Fruit fly (Drosophila melanogaster) whole organism, prepupa: ENCODE measurements around the gene CG15382.

Source experiments
- Blimp-1 ChIP-seq: fragments of 200-800 bp; sonication (Bioruptor generic); optimal IDR thresholded peaks from 3 replicates; lab custom pipeline; 2017; ENCODE audit warnings: missing biosample characterization, missing genetic modification characterization, mild to moderate bottlenecking, moderate library complexity, missing genetic modification reagents
- CG10631 ChIP-seq: fragments of 200-800 bp; sonication (Bioruptor generic); optimal IDR thresholded peaks from 2 replicates; lab custom pipeline; 2016; ENCODE audit warnings: missing biosample characterization, missing genetic modification characterization
- CG11294 ChIP-seq: fragments of 200-800 bp; sonication (Bioruptor generic); IDR thresholded peaks from 2 replicates; pipeline ENCODE4 v1.3.6; 2022; ENCODE audit warnings: missing biosample characterization, missing genetic modification characterization
- CG15336 ChIP-seq: fragments of 200-800 bp; sonication (Bioruptor generic); IDR thresholded peaks from 2 replicates; pipeline ENCODE4 v1.3.6; 2022; ENCODE audit warnings: missing biosample characterization, missing genetic modification characterization
- CG16779 ChIP-seq: fragments of 200-800 bp; sonication (Bioruptor generic); optimal IDR thresholded peaks from 3 replicates; lab custom pipeline; 2017; ENCODE audit warnings: missing biosample characterization, mild to moderate bottlenecking, missing genetic modification characterization
- CG3032 ChIP-seq: fragments of 200-800 bp; optimal IDR thresholded peaks from 2 replicates; lab custom pipeline; 2019; ENCODE audit warnings: missing biosample characterization, mild to moderate bottlenecking, missing genetic modification characterization, moderate library complexity
- CG34406 ChIP-seq: fragments of 200-800 bp; sonication (Bioruptor generic); optimal IDR thresholded peaks from 3 replicates; lab custom pipeline; 2016; ENCODE audit warnings: missing biosample characterization, missing genetic modification characterization
- CG3919 ChIP-seq: fragments of 200-800 bp; sonication (Bioruptor generic); optimal IDR thresholded peaks from 3 replicates; lab custom pipeline; 2016; ENCODE audit warnings: missing biosample characterization, missing genetic modification characterization
- CG6163 ChIP-seq: fragments of 200-800 bp; sonication (Bioruptor generic); IDR thresholded peaks from 3 replicates; pipeline ENCODE4 v1.3.6; 2022; ENCODE audit warnings: missing biosample characterization, missing genetic modification characterization
- CG6276 ChIP-seq: fragments of 200-800 bp; sonication (Bioruptor generic); optimal IDR thresholded peaks from 2 replicates; lab custom pipeline; 2017; ENCODE audit warnings: missing biosample characterization, mild to moderate bottlenecking, missing genetic modification characterization
- CG6792 ChIP-seq: fragments of 200-800 bp; sonication (Bioruptor generic); optimal IDR thresholded peaks from 3 replicates; lab custom pipeline; 2016; ENCODE audit warnings: missing biosample characterization, missing genetic modification characterization
- CG6854 ChIP-seq: fragments of 200-800 bp; sonication (Bioruptor generic); optimal IDR thresholded peaks from 2 replicates; lab custom pipeline; 2017; ENCODE audit warnings: missing biosample characterization, mild to moderate bottlenecking, missing genetic modification characterization
- CG7368 ChIP-seq: fragments of 200-800 bp; sonication (Bioruptor generic); optimal IDR thresholded peaks from 3 replicates; lab custom pipeline; 2016; ENCODE audit warnings: missing biosample characterization, missing genetic modification characterization
- CG8119 ChIP-seq: fragments of 200-800 bp; sonication (Bioruptor generic); IDR thresholded peaks from 3 replicates; pipeline ENCODE4 v1.3.6; 2022; ENCODE audit warnings: missing biosample characterization, missing genetic modification characterization
- CG8319 ChIP-seq: fragments of 200-800 bp; sonication (Bioruptor generic); optimal IDR thresholded peaks from 3 replicates; lab custom pipeline; 2016; ENCODE audit warnings: missing biosample characterization, missing genetic modification characterization
- CG8632 ChIP-seq: fragments of 200-800 bp; sonication (Bioruptor generic); optimal IDR thresholded peaks from 3 replicates; lab custom pipeline; 2016; ENCODE audit warnings: missing biosample characterization, missing genetic modification characterization
- CG9139 ChIP-seq: fragments of 200-800 bp; sonication (Bioruptor generic); optimal IDR thresholded peaks from 3 replicates; lab custom pipeline; 2017; ENCODE audit warnings: missing biosample characterization, mild to moderate bottlenecking, missing genetic modification characterization
- Eip75B ChIP-seq: fragments of 200-800 bp; sonication (Bioruptor generic); optimal IDR thresholded peaks from 3 replicates; lab custom pipeline; 2016; ENCODE audit warnings: missing biosample characterization, missing genetic modification characterization
- Eip78C ChIP-seq: fragments of 200-800 bp; sonication (Bioruptor generic); peaks from one replicate; lab custom pipeline; 2016; ENCODE audit warnings: missing biosample characterization, missing genetic modification characterization
- Eip93F ChIP-seq: fragments of 200-800 bp; sonication (Bioruptor generic); optimal IDR thresholded peaks from 2 replicates; lab custom pipeline; 2016; ENCODE audit warnings: missing biosample characterization, mild to moderate bottlenecking, missing genetic modification characterization
- Ets21C ChIP-seq: fragments of 200-800 bp; sonication (Bioruptor generic); optimal IDR thresholded peaks from 3 replicates; lab custom pipeline; 2016; ENCODE audit warnings: missing biosample characterization, missing genetic modification characterization
- Ets96B ChIP-seq: fragments of 200-800 bp; optimal IDR thresholded peaks from 2 replicates; lab custom pipeline; 2019; ENCODE audit warnings: missing biosample characterization, mild to moderate bottlenecking, missing genetic modification characterization, moderate library complexity
- Gug ChIP-seq: fragments of 200-800 bp; sonication (Bioruptor generic); IDR thresholded peaks from 2 replicates; pipeline ENCODE4 v1.3.6; 2022; ENCODE audit warnings: missing biosample characterization, missing genetic modification characterization
- Hr38 ChIP-seq: sonication (Bioruptor generic); optimal IDR thresholded peaks from 2 replicates; lab custom pipeline; 2016; ENCODE audit warnings: missing biosample characterization, missing genetic modification characterization
- Hr4 ChIP-seq: fragments of 200-800 bp; sonication (Bioruptor generic); optimal IDR thresholded peaks from 3 replicates; lab custom pipeline; 2016; ENCODE audit warnings: missing biosample characterization, missing genetic modification characterization
- Lpt ChIP-seq: fragments of 200-800 bp; sonication (Bioruptor generic); optimal IDR thresholded peaks from 3 replicates; lab custom pipeline; 2016; ENCODE audit warnings: missing biosample characterization, missing genetic modification characterization
- Smox ChIP-seq: fragments of 200-800 bp; sonication (Bioruptor generic); optimal IDR thresholded peaks from 3 replicates; lab custom pipeline; 2016; ENCODE audit warnings: missing biosample characterization, missing genetic modification characterization
- Sox102F ChIP-seq: fragments of 200-800 bp; sonication (Bioruptor generic); optimal IDR thresholded peaks from 2 replicates; lab custom pipeline; 2016; ENCODE audit warnings: missing biosample characterization, mild to moderate bottlenecking, missing genetic modification characterization
- Sox14 ChIP-seq: fragments of 200-800 bp; sonication (Bioruptor generic); optimal IDR thresholded peaks from 3 replicates; lab custom pipeline; 2016; ENCODE audit warnings: missing biosample characterization, missing genetic modification characterization
- Sox15 ChIP-seq: fragments of 200-800 bp; sonication (Bioruptor generic); optimal IDR thresholded peaks from 3 replicates; lab custom pipeline; 2016; ENCODE audit warnings: missing biosample characterization, missing genetic modification characterization
- achi ChIP-seq: fragments of 200-800 bp; sonication (Bioruptor generic); optimal IDR thresholded peaks from 3 replicates; lab custom pipeline; 2016; ENCODE audit warnings: missing biosample characterization, missing genetic modification characterization
- dac ChIP-seq: fragments of 200-800 bp; sonication (Bioruptor generic); optimal IDR thresholded peaks from 2 replicates; lab custom pipeline; 2017; ENCODE audit warnings: missing biosample characterization, mild to moderate bottlenecking, missing genetic modification characterization
- dsx ChIP-seq: fragments of 200-800 bp; optimal IDR thresholded peaks from 3 replicates; lab custom pipeline; 2019; ENCODE audit warnings: missing biosample characterization, mild to moderate bottlenecking, missing genetic modification characterization, moderate library complexity; ENCODE audit not compliant: poor library complexity, severe bottlenecking
- eg ChIP-seq: fragments of 200-800 bp; sonication (Bioruptor generic); IDR thresholded peaks from 3 replicates; pipeline ENCODE4 v1.3.6; 2022; ENCODE audit warnings: missing biosample characterization, missing genetic modification characterization
- esn ChIP-seq: fragments of 200-800 bp; sonication (Bioruptor generic); optimal IDR thresholded peaks from 2 replicates; lab custom pipeline; 2016; ENCODE audit warnings: missing biosample characterization, mild to moderate bottlenecking, missing genetic modification characterization, moderate library complexity
- fd59A ChIP-seq: fragments of 200-800 bp; sonication (Bioruptor generic); optimal IDR thresholded peaks from 2 replicates; lab custom pipeline; 2017; ENCODE audit warnings: missing biosample characterization, mild to moderate bottlenecking, missing genetic modification characterization, missing genetic modification reagents
- fd85E ChIP-seq: fragments of 200-800 bp; sonication (Bioruptor generic); optimal IDR thresholded peaks from 3 replicates; lab custom pipeline; 2016; ENCODE audit warnings: missing biosample characterization, missing genetic modification characterization
- fkh ChIP-seq: fragments of 200-800 bp; sonication (Bioruptor generic); optimal IDR thresholded peaks from 3 replicates; lab custom pipeline; 2017; ENCODE audit warnings: missing biosample characterization, mild to moderate bottlenecking, missing genetic modification characterization, moderate library complexity
- lz ChIP-seq: fragments of 200-800 bp; sonication (Bioruptor generic); optimal IDR thresholded peaks from 3 replicates; lab custom pipeline; 2016; ENCODE audit warnings: missing biosample characterization, missing genetic modification characterization
- net ChIP-seq: fragments of 200-800 bp; sonication (Bioruptor generic); optimal IDR thresholded peaks from 3 replicates; lab custom pipeline; 2016; ENCODE audit warnings: missing biosample characterization, missing genetic modification characterization
- salr ChIP-seq, 2 experiments: fragments of 200-800 bp; sonication (Bioruptor generic); optimal IDR thresholded peaks; 3 replicates each; lab custom pipeline; 2016 to 2018; ENCODE audit warnings: missing biosample characterization in 2 of 2, missing genetic modification characterization in 2 of 2, mild to moderate bottlenecking in 1 of 2
- spab ChIP-seq: fragments of 200-800 bp; sonication (Bioruptor generic); optimal IDR thresholded peaks from 2 replicates; lab custom pipeline; 2017; ENCODE audit warnings: missing biosample characterization, mild to moderate bottlenecking, missing genetic modification characterization, missing genetic modification reagents
- ss ChIP-seq, 2 experiments: fragments of 200-800 bp; sonication (Bioruptor generic); optimal IDR thresholded peaks; 2 replicates in 1 of 2; 3 replicates in 1 of 2; lab custom pipeline; 2017 to 2018; ENCODE audit warnings: mild to moderate bottlenecking in 2 of 2, missing biosample characterization in 2 of 2, missing genetic modification characterization in 2 of 2, moderate library complexity in 1 of 2
- svp ChIP-seq: fragments of 200-800 bp; sonication (Bioruptor generic); peaks from one replicate; lab custom pipeline; 2016; ENCODE audit warnings: missing biosample characterization, missing genetic modification characterization
- vri ChIP-seq: fragments of 200-800 bp; sonication (Bioruptor generic); optimal IDR thresholded peaks from 3 replicates; lab custom pipeline; 2016; ENCODE audit warnings: missing biosample characterization, mild to moderate bottlenecking, missing genetic modification characterization

The CG15382 gene

dm6 chr2L:2177312-2177968 is 21.9 kb downstream of the CG15382 start (continued):
- TF ChIP-seq Smox (peak; percentile 76), CG11294 (no peak), Eip75B (GFP tag; lab: Kevin White, UChicago) (peak; percentile 63), CG3919 (GFP tag; lab: Kevin White, UChicago) (peak; percentile 71), net (GFP tag; lab: Kevin White, UChicago) (peak; percentile 57), CG6276 (GFP tag; lab: Kevin White, UChicago) (peak; percentile 22), Ets96B (peak; percentile 64), CG6792 (peak; percentile 64), dac (GFP tag; lab: Kevin White, UChicago) (no peak), Blimp-1 (GFP tag; lab: Kevin White, UChicago) (no peak), Hr4 (GFP tag; lab: Kevin White, UChicago) (peak; percentile 60), Sox102F (peak; percentile 79), CG9139 (no peak), CG15336 (GFP tag; lab: Robert Waterston, UW) (peak; percentile 39; the same call in 1 of the 2 replicates), CG7368 (GFP tag; lab: Kevin White, UChicago) (peak; percentile 55), lz (peak; percentile 83), salr (GFP tag; optimal IDR thresholded peaks at IDR 0.05; lab: Kevin White, UChicago) (peak in 1 of 2 experiments; percentile 54), Ets21C (GFP tag; lab: Kevin White, UChicago) (peak; percentile 70), CG6163 (GFP tag; lab: Robert Waterston, UW) (peak; percentile 50; the same call in 2 of the 3 replicates), CG16779 (tag; lab: Kevin White, UChicago) (no peak), Lpt (GFP tag; lab: Kevin White, UChicago) (no peak), Gug (GFP tag; lab: Robert Waterston, UW) (no peak), svp (GFP tag; lab: Kevin White, UChicago) (peak; percentile 93), spab (peak; percentile 25), CG10631 (GFP tag; lab: Kevin White, UChicago) (peak; percentile 73)
- TF ChIP-seq, all 60 proteins: peak for 48

dm6 chr2L:2177969-2178809 is 22.6 kb downstream of the CG15382 start, which contains the start of gene aop:
aop (minus strand) TSS chr2L:2178754.
- TF ChIP-seq CG8119 (GFP tag; lab: Robert Waterston, UW): no peak
- no peak for TF ChIP-seq Lpt (GFP tag; lab: Kevin White, UChicago)
- TF ChIP-seq svp (GFP tag; lab: Kevin White, UChicago): peak; percentile 85
- no peak for TF ChIP-seq fd59A (GFP tag; lab: Kevin White, UChicago)
- TF ChIP-seq Sox102F: peak; percentile 75
- TF ChIP-seq CG34406 (GFP tag; lab: Kevin White, UChicago): no peak
- TF ChIP-seq eg (GFP tag; lab: Robert Waterston, UW): no peak; the same call in 2 of the 3 replicates
- peak; percentile 52 for TF ChIP-seq vri (GFP tag; lab: Kevin White, UChicago)
- no peak for TF ChIP-seq Ets21C (GFP tag; lab: Kevin White, UChicago)
- TF ChIP-seq fkh (GFP tag; lab: Kevin White, UChicago): peak; percentile 70
- peak; percentile 25 for TF ChIP-seq CG8632 (GFP tag; lab: Kevin White, UChicago)
- TF ChIP-seq CG3032 (tag; lab: Kevin White, UChicago): no peak
- TF ChIP-seq dac (GFP tag; lab: Kevin White, UChicago): no peak
- TF ChIP-seq fd85E (GFP tag; lab: Kevin White, UChicago): no peak
- no peak for TF ChIP-seq salr (GFP tag; optimal IDR thresholded peaks at IDR 0.05; lab: Kevin White, UChicago)
- TF ChIP-seq spab: peak; percentile 12
- TF ChIP-seq esn: peak; percentile 23
- peak; percentile 54 for TF ChIP-seq CG6854 (GFP tag; lab: Kevin White, UChicago)
- TF ChIP-seq Sox14 (GFP tag; lab: Kevin White, UChicago): peak; percentile 42
- TF ChIP-seq CG8319 (GFP tag; lab: Kevin White, UChicago): no peak
- TF ChIP-seq Eip93F (GFP tag; lab: Kevin White, UChicago): peak; percentile 55
- TF ChIP-seq CG15336 (GFP tag; lab: Robert Waterston, UW): peak; percentile 48
- no peak for TF ChIP-seq CG11294
- no peak for TF ChIP-seq Sox15 (GFP tag; lab: Kevin White, UChicago)
- peak; percentile 68 to 83 for TF ChIP-seq ss (GFP tag; optimal IDR thresholded peaks at IDR 0.05; lab: Kevin White, UChicago)
- peak; percentile 69 for TF ChIP-seq dsx
- TF ChIP-seq CG6792: no peak
- TF ChIP-seq CG6276 (GFP tag; lab: Kevin White, UChicago): peak; percentile 51
- no peak for TF ChIP-seq Hr4 (GFP tag; lab: Kevin White, UChicago)
- TF ChIP-seq CG10631 (GFP tag; lab: Kevin White, UChicago): no peak
- TF ChIP-seq CG16779 (tag; lab: Kevin White, UChicago): peak; percentile 60
- no peak for TF ChIP-seq achi (GFP tag; lab: Kevin White, UChicago)
- TF ChIP-seq Smox: peak; percentile 38
- peak; percentile 68 for TF ChIP-seq Eip78C (GFP tag; lab: Kevin White, UChicago)
- TF ChIP-seq Hr38: no peak
